Worm (Caenorhabditis elegans): Measurements from ENCODE around the gene Y71H2B.2.

DNA sequence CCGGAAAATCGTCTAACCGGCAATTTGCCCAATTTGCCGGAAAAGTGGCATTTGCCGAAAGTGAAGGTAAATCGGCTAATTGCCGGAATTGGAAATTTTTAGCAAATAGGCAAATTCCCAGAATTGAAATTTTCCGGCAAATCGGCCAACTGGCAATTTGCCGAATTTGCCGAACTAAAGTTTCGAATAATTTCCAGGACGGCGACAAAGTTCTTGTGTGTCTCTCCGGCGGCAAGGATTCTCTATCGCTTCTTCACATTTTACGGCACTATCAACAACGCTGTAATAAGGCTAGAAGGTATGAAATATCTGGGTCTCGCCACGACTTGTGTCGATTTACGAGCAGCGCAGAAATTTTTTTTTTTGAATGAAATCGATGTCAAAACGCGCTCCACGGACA lies 6.8 kb upstream of the Y71H2B.2 start:
- TF ChIP-seq elt-4 (tag; optimal IDR thresholded peaks at IDR 0.05): no peak
- no peak for TF ChIP-seq ama-1 (optimal IDR thresholded peaks at IDR 0.05)

Data from whole organism, late embryonic.